Fruit fly (Drosophila melanogaster): Measurements from ENCODE around the gene CG5114.

DNA sequence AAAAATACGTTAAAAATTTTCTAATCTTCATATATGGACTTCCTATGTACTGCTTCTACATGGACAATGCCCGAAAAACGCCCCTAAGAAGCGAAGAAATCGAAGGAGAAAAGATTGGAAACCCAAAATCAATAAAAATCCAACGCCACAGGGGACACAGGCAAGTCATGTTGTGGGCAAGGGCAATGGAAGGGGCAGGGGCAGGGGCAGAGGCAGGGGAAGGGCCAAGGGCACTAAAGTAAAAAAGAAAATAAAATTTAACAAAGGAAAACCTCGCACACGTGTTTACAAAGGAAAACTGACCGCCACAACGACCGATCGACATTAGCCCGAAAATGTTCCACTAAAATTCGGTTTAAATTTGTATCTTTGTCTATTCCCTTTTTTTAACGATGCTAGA is 19.9 kb upstream of the CG5114 start:
- TF ChIP-seq h (optimal IDR thresholded peaks at IDR 0.05) (no peak), psq (optimal IDR thresholded peaks at IDR 0.05) (no peak), insv (optimal IDR thresholded peaks at IDR 0.05) (no peak)
